Fruit fly (Drosophila melanogaster) whole organism, prepupa: Measurements from ENCODE around the gene slp1.

Experiments
- Blimp-1 ChIP-seq: fragments of 200-800 bp; sonication (Bioruptor generic); optimal IDR thresholded peaks from 3 replicates; lab custom pipeline; 2017; ENCODE audit warnings: missing biosample characterization, missing genetic modification characterization, mild to moderate bottlenecking, moderate library complexity, missing genetic modification reagents
- CG15336 ChIP-seq: fragments of 200-800 bp; sonication (Bioruptor generic); IDR thresholded peaks from 2 replicates; pipeline ENCODE4 v1.3.6; 2022; ENCODE audit warnings: missing biosample characterization, missing genetic modification characterization
- CG16779 ChIP-seq: fragments of 200-800 bp; sonication (Bioruptor generic); optimal IDR thresholded peaks from 3 replicates; lab custom pipeline; 2017; ENCODE audit warnings: missing biosample characterization, mild to moderate bottlenecking, missing genetic modification characterization
- CG32006 ChIP-seq: fragments of 200-800 bp; sonication (Bioruptor generic); optimal IDR thresholded peaks from 3 replicates; lab custom pipeline; 2017; ENCODE audit warnings: missing biosample characterization, mild to moderate bottlenecking, missing genetic modification characterization
- CG34406 ChIP-seq: fragments of 200-800 bp; sonication (Bioruptor generic); optimal IDR thresholded peaks from 3 replicates; lab custom pipeline; 2016; ENCODE audit warnings: missing biosample characterization, missing genetic modification characterization
- CG3919 ChIP-seq: fragments of 200-800 bp; sonication (Bioruptor generic); optimal IDR thresholded peaks from 3 replicates; lab custom pipeline; 2016; ENCODE audit warnings: missing biosample characterization, missing genetic modification characterization
- CG9139 ChIP-seq: fragments of 200-800 bp; sonication (Bioruptor generic); optimal IDR thresholded peaks from 3 replicates; lab custom pipeline; 2017; ENCODE audit warnings: missing biosample characterization, mild to moderate bottlenecking, missing genetic modification characterization
- Ets96B ChIP-seq: fragments of 200-800 bp; optimal IDR thresholded peaks from 2 replicates; lab custom pipeline; 2019; ENCODE audit warnings: missing biosample characterization, mild to moderate bottlenecking, missing genetic modification characterization, moderate library complexity
- cyc ChIP-seq: fragments of 200-800 bp; sonication (Bioruptor generic); optimal IDR thresholded peaks from 3 replicates; lab custom pipeline; 2016; ENCODE audit warnings: missing biosample characterization, missing genetic modification characterization
- salr ChIP-seq, 2 experiments: fragments of 200-800 bp; sonication (Bioruptor generic); optimal IDR thresholded peaks; 3 replicates each; lab custom pipeline; 2016 to 2018; ENCODE audit warnings: missing biosample characterization in 2 of 2, missing genetic modification characterization in 2 of 2, mild to moderate bottlenecking in 1 of 2

DNA sequence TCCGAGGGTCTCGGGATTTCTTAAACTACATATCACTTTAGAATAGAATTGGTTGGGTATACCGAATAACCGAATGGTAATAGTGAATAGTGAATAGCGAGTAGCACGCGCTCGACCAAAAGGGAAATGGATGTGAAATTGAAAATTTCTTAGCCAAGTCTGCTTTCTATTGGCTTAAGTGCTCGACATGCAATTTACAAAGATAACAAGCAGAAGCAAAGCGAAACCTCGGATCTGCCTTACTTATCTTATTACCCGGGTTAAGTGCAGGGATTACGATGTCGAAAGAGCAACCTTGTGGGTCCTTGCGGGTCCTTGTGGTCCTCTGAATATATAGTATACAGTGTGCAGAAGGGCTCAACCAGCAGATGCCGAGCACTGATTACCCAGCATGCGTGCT lies 3.7 kb downstream of the slp1 start:
- no peak for TF ChIP-seq salr (GFP tag; optimal IDR thresholded peaks at IDR 0.05; lab: Kevin White, UChicago)
- no peak for TF ChIP-seq Blimp-1 (GFP tag; lab: Kevin White, UChicago)
- TF ChIP-seq CG32006: no peak
- no peak for TF ChIP-seq cyc (GFP tag; lab: Kevin White, UChicago)
- TF ChIP-seq CG34406 (GFP tag; lab: Kevin White, UChicago): no peak
- no peak for TF ChIP-seq Ets96B
- no peak for TF ChIP-seq CG15336 (GFP tag; lab: Robert Waterston, UW)
- no peak for TF ChIP-seq CG3919 (GFP tag; lab: Kevin White, UChicago)
- no peak for TF ChIP-seq CG16779 (tag; lab: Kevin White, UChicago)
- no peak for TF ChIP-seq CG9139 (GFP tag; lab: Kevin White, UChicago)
